Fruit fly (Drosophila melanogaster): ENCODE measurements around the gene Rpn12.

Rpn12 gene

dm6 chr3L:16626199-16626598, 43.4 kb downstream of the Rpn12 start:
- TF ChIP-seq Snoo (tag; optimal IDR thresholded peaks at IDR 0.05) = no peak
- TF ChIP-seq CG14655 (GFP tag; optimal IDR thresholded peaks at IDR 0.05) = no peak
- no peak for TF ChIP-seq EcR (GFP tag; optimal IDR thresholded peaks at IDR 0.05)
- no peak for TF ChIP-seq CG8301 (tag; optimal IDR thresholded peaks at IDR 0.05)
- TF ChIP-seq CG4496 (GFP tag; IDR thresholded peaks at IDR 0.05) = no peak
- no peak for TF ChIP-seq CG8159 (tag; optimal IDR thresholded peaks at IDR 0.05)
- no peak for TF ChIP-seq CG17806 (tag; optimal IDR thresholded peaks at IDR 0.05)
- TF ChIP-seq Pif1A (GFP tag; optimal IDR thresholded peaks at IDR 0.05) = no peak
- TF ChIP-seq CG12605 (GFP tag; IDR thresholded peaks at IDR 0.05) = no peak
- no peak for TF ChIP-seq Ets98B (GFP tag; IDR thresholded peaks at IDR 0.05)
- TF ChIP-seq rn (GFP tag; IDR thresholded peaks at IDR 0.05) = no peak
- TF ChIP-seq CG34367 (tag; optimal IDR thresholded peaks at IDR 0.05) = no peak
- no peak for TF ChIP-seq fd96Ca (GFP tag; IDR thresholded peaks at IDR 0.05)
- TF ChIP-seq CG15710 (tag; optimal IDR thresholded peaks at IDR 0.05) = no peak
- TF ChIP-seq Pif1B (GFP tag; optimal IDR thresholded peaks at IDR 0.05) = no peak

dm6 chr3L:16629793-16630192, 47.0 kb downstream of the Rpn12 start:
- TF ChIP-seq CG12605 (GFP tag; IDR thresholded peaks at IDR 0.05) (no peak), CG8301 (tag; optimal IDR thresholded peaks at IDR 0.05) (no peak), CG9948 (tag; optimal IDR thresholded peaks at IDR 0.05) (no peak), CG10348 (GFP tag; IDR thresholded peaks at IDR 0.05) (no peak), D1 (tag; optimal IDR thresholded peaks at IDR 0.05) (no peak), CG15710 (tag; optimal IDR thresholded peaks at IDR 0.05) (no peak), CG34367 (tag; optimal IDR thresholded peaks at IDR 0.05) (no peak), gl (tag; optimal IDR thresholded peaks at IDR 0.05) (no peak), CG32121 (GFP tag; IDR thresholded peaks at IDR 0.05) (no peak), fd96Ca (GFP tag; IDR thresholded peaks at IDR 0.05) (no peak), Pif1A (GFP tag; optimal IDR thresholded peaks at IDR 0.05) (no peak), CG14655 (GFP tag; optimal IDR thresholded peaks at IDR 0.05) (no peak), Ets98B (GFP tag; IDR thresholded peaks at IDR 0.05) (no peak), CG8159 (tag; optimal IDR thresholded peaks at IDR 0.05) (no peak), EcR (GFP tag; optimal IDR thresholded peaks at IDR 0.05) (no peak)

dm6 chr3L:16631844-16632537, 49.2 kb downstream of the Rpn12 start:
- TF ChIP-seq EcR (GFP tag; optimal IDR thresholded peaks at IDR 0.05) (peak; percentile 19), CG8301 (tag; optimal IDR thresholded peaks at IDR 0.05) (peak; percentile 35), rn (GFP tag; IDR thresholded peaks at IDR 0.05) (no peak), CG12605 (GFP tag; IDR thresholded peaks at IDR 0.05) (no peak), CG4496 (GFP tag; IDR thresholded peaks at IDR 0.05) (0 out of 3 replicates have a peak, but pooled peaks have one; percentile 47)

Measured in whole organism, pupa.